Fruit fly (Drosophila melanogaster): ENCODE measurements around the gene Cad87A.

DNA sequence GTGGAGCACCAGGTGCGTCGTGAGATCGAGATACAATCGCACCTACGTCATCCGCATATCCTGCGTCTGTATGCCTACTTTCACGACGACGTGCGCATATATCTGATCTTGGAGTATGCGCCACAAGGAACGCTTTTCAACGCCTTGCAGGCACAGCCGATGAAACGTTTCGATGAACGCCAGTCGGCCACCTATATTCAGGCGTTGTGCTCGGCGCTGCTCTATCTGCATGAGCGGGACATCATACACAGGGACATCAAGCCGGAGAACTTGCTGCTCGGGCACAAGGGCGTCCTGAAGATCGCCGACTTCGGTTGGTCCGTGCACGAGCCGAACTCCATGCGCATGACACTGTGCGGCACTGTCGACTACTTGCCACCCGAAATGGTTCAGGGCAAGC lies 15.1 kb upstream of the Cad87A start:
- TF ChIP-seq trh (GFP tag; optimal IDR thresholded peaks at IDR 0.05) (no peak), NC2β (GFP tag; optimal IDR thresholded peaks at IDR 0.05) (no peak), ERR (GFP tag; optimal IDR thresholded peaks at IDR 0.05) (no peak)

Measured in whole organism, embryonic.